Fruit fly (Drosophila melanogaster): ENCODE data around the gene GCS1.

Gene GCS1

dm6 chrX:11348829-11349228, 1.0 kb upstream of the GCS1 start, which contains the start of gene CG1738 (continued):
- no peak for TF ChIP-seq dimm (GFP tag; IDR thresholded peaks at IDR 0.05)
- TF ChIP-seq CG13296 (GFP tag; optimal IDR thresholded peaks at IDR 0.05) = peak; percentile 1
- no peak for TF ChIP-seq Hmx (GFP tag; optimal IDR thresholded peaks at IDR 0.05)
- TF ChIP-seq Opbp (GFP tag; IDR thresholded peaks at IDR 0.05; ENCODE audit: partially characterized antibody) = no peak
- 0 out of 3 replicates have a peak, but pooled peaks have one; percentile 32 for TF ChIP-seq Dbx (GFP tag; IDR thresholded peaks at IDR 0.05)
- no peak for TF ChIP-seq CG33557 (GFP tag; optimal IDR thresholded peaks at IDR 0.05)
- peak; percentile 61 for TF ChIP-seq CG9932 (GFP tag; IDR thresholded peaks at IDR 0.05)
- no peak for TF ChIP-seq CG1529 (GFP tag; optimal IDR thresholded peaks at IDR 0.05)
- peak; percentile 10 for TF ChIP-seq CG30403 (GFP tag; optimal IDR thresholded peaks at IDR 0.05)
- TF ChIP-seq Hr39 (optimal IDR thresholded peaks at IDR 0.05) = no peak
- 0 out of 3 replicates have a peak, but pooled peaks have one; percentile 44 for TF ChIP-seq CG34422 (GFP tag; IDR thresholded peaks at IDR 0.05)
- no peak for TF ChIP-seq CG11085 (GFP tag; IDR thresholded peaks at IDR 0.05)
- TF ChIP-seq Sry-β (GFP tag; optimal IDR thresholded peaks at IDR 0.05) = no peak
- no peak for TF ChIP-seq pum (GFP tag; optimal IDR thresholded peaks at IDR 0.05)
- TF ChIP-seq luna (GFP tag; optimal IDR thresholded peaks at IDR 0.05) = no peak
- no peak for TF ChIP-seq MTF-1 (GFP tag; optimal IDR thresholded peaks at IDR 0.05; ENCODE audit: borderline replicate concordance)
- TF ChIP-seq chm (GFP tag; IDR thresholded peaks at IDR 0.05) = no peak
- no peak for TF ChIP-seq nau (GFP tag; optimal IDR thresholded peaks at IDR 0.05)
- TF ChIP-seq CG17359 (tag; optimal IDR thresholded peaks at IDR 0.05) = no peak
- TF ChIP-seq CG3065 (GFP tag; optimal IDR thresholded peaks at IDR 0.05) = no peak
- TF ChIP-seq Rfx (GFP tag; IDR thresholded peaks at IDR 0.05) = peak; percentile 56
- TF ChIP-seq NfI (GFP tag; optimal IDR thresholded peaks at IDR 0.05) = no peak
- TF ChIP-seq bsh (GFP tag; optimal IDR thresholded peaks at IDR 0.05) = peak in 1 of 2 experiments; percentile 4

- peak; percentile 42 for TF ChIP-seq sug (tag; optimal IDR thresholded peaks at IDR 0.05)
- no peak for TF ChIP-seq CG12236 (GFP tag; optimal IDR thresholded peaks at IDR 0.05)
- TF ChIP-seq gem (tag; optimal IDR thresholded peaks at IDR 0.05) = peak; percentile 25
- TF ChIP-seq CG11456 (GFP tag; IDR thresholded peaks at IDR 0.05) = no peak
- TF ChIP-seq mirr (GFP tag; optimal IDR thresholded peaks at IDR 0.05) = peak; percentile 10
- TF ChIP-seq exex (tag; optimal IDR thresholded peaks at IDR 0.05) = peak; percentile 74
- TF ChIP-seq scrt (GFP tag; optimal IDR thresholded peaks at IDR 0.05) = no peak
- TF ChIP-seq Med (GFP tag) = peak; percentile 20
- no peak for TF ChIP-seq CG2202 (tag; optimal IDR thresholded peaks at IDR 0.05)
Observed at dm6 chrX:11342771-11343170, 5.0 kb downstream of the GCS1 start.

dm6 chrX:11342168-11342567, 5.6 kb downstream of the GCS1 start:
- peak; percentile 27; the same call in 1 of the 3 replicates for TF ChIP-seq dysf (GFP tag; IDR thresholded peaks at IDR 0.05)
- no peak for TF ChIP-seq lbe (GFP tag; optimal IDR thresholded peaks at IDR 0.05)
- no peak for TF ChIP-seq Fer1 (GFP tag; optimal IDR thresholded peaks at IDR 0.05)
- no peak for TF ChIP-seq CG18011 (GFP tag; optimal IDR thresholded peaks at IDR 0.05)
- TF ChIP-seq crc (GFP tag; optimal IDR thresholded peaks at IDR 0.05) = no peak
- peak; percentile 72 for TF ChIP-seq grau (tag; optimal IDR thresholded peaks at IDR 0.05)
- TF ChIP-seq Atf-2 (GFP tag; optimal IDR thresholded peaks at IDR 0.05) = no peak
- TF ChIP-seq fd64A (GFP tag; optimal IDR thresholded peaks at IDR 0.05) = no peak
- no peak for TF ChIP-seq CG15011 (GFP tag; optimal IDR thresholded peaks at IDR 0.05)
- no peak for TF ChIP-seq salm (tag; optimal IDR thresholded peaks at IDR 0.05)
- 0 out of 4 replicates have a peak, but pooled peaks have one; percentile 9 for TF ChIP-seq chinmo (GFP tag; IDR thresholded peaks at IDR 0.05; ENCODE audit: partially characterized antibody)
- peak; percentile 48 for TF ChIP-seq row (GFP tag; IDR thresholded peaks at IDR 0.05)
- TF ChIP-seq Xbp1 (GFP tag; optimal IDR thresholded peaks at IDR 0.05) = no peak
- TF ChIP-seq gcm2 (GFP tag; optimal IDR thresholded peaks at IDR 0.05) = no peak
- 0 out of 2 replicates have a peak, but pooled peaks have one; percentile 5 for TF ChIP-seq CG32532 (GFP tag; IDR thresholded peaks at IDR 0.05)
- peak; percentile 20 for TF ChIP-seq CG12769 (tag; optimal IDR thresholded peaks at IDR 0.05)
- TF ChIP-seq org-1 (GFP tag; optimal IDR thresholded peaks at IDR 0.05) = no peak
- no peak for TF ChIP-seq Trl (optimal IDR thresholded peaks at IDR 0.05)
- TF ChIP-seq Trl (GFP tag; optimal IDR thresholded peaks at IDR 0.05) = no peak
- peak; percentile 77 for TF ChIP-seq crol (GFP tag; IDR thresholded peaks at IDR 0.05)
